Worm (Caenorhabditis elegans) whole organism, early embryonic: Measurements from ENCODE around the gene F44A6.5.
A peak's percentile ranks its signal among the peaks of the same experiment; 100 is the strongest.

Source experiments
- B0310.2 ChIP-seq: sonication (generic microtip); optimal IDR thresholded peaks from 2 replicates; lab custom pipeline; 2016; ENCODE audit warnings: mild to moderate bottlenecking, missing genetic modification characterization, missing compliant biosample characterization
- F13C5.2 ChIP-seq: sonication (generic microtip); optimal IDR thresholded peaks from 2 replicates; lab custom pipeline; 2017; ENCODE audit warnings: mild to moderate bottlenecking, missing genetic modification characterization, inconsistent platforms, missing compliant biosample characterization
- aly-1 ChIP-seq: sonication (generic microtip); optimal IDR thresholded peaks from 2 replicates; lab custom pipeline; 2016; ENCODE audit warnings: missing genetic modification characterization, missing compliant biosample characterization
- ama-1 ChIP-seq: fragments of 150-350 bp; optimal IDR thresholded peaks from 2 replicates; lab custom pipeline; 2014
- ceh-13 ChIP-seq: fragments of 200-800 bp; sonication (Bioruptor generic); optimal IDR thresholded peaks from 2 replicates; lab custom pipeline; 2018; ENCODE audit warnings: mild to moderate bottlenecking, missing genetic modification characterization, missing compliant biosample characterization
- ceh-36 ChIP-seq: sonication (generic microtip); optimal IDR thresholded peaks from 2 replicates; lab custom pipeline; 2016; ENCODE audit warnings: missing genetic modification characterization, inconsistent platforms, missing compliant biosample characterization
- ets-7 ChIP-seq: sonication (generic microtip); optimal IDR thresholded peaks from 2 replicates; lab custom pipeline; 2016; ENCODE audit warnings: missing genotype, missing genetic modification characterization, missing compliant biosample characterization
- flt-1 ChIP-seq: fragments of 200-800 bp; sonication (Bioruptor generic); IDR thresholded peaks from 2 replicates; pipeline ENCODE4 v1.3.6; 2022; ENCODE audit warnings: missing genetic modification characterization, missing compliant biosample characterization
- hmbx-1 ChIP-seq: sonication (generic microtip); optimal IDR thresholded peaks from 2 replicates; lab custom pipeline; 2016; ENCODE audit warnings: mild to moderate bottlenecking, missing genetic modification characterization, missing compliant biosample characterization
- hmg-4 ChIP-seq: fragments of 200-800 bp; sonication (Bioruptor generic); optimal IDR thresholded peaks from 2 replicates; lab custom pipeline; 2018; ENCODE audit warnings: mild to moderate bottlenecking, missing genetic modification characterization, missing compliant biosample characterization
- hnd-1 ChIP-seq: sonication (generic microtip); optimal IDR thresholded peaks from 2 replicates; lab custom pipeline; 2016; ENCODE audit warnings: missing genetic modification characterization, missing compliant biosample characterization
- pes-1 ChIP-seq: fragments of 200-800 bp; sonication (Bioruptor generic); IDR thresholded peaks from 2 replicates; pipeline ENCODE4 v1.3.6; 2022; ENCODE audit warnings: missing genetic modification reagents, missing genetic modification characterization, missing compliant biosample characterization
- scrt-1 ChIP-seq: fragments of 200-800 bp; sonication (Bioruptor generic); IDR thresholded peaks from 2 replicates; pipeline ENCODE4 v1.3.6; 2022; ENCODE audit warnings: missing genetic modification characterization, missing compliant biosample characterization
- sea-1 ChIP-seq: fragments of 200-800 bp; sonication (Bioruptor generic); conservative IDR thresholded peaks from 2 replicates; pipeline ENCODE4 v1.3.6; 2022; ENCODE audit warnings: missing genetic modification characterization, missing compliant biosample characterization
- tbx-11 ChIP-seq: fragments of 200-800 bp; sonication (Bioruptor generic); IDR thresholded peaks from 2 replicates; pipeline ENCODE4 v1.3.6; 2022; ENCODE audit warnings: missing genetic modification characterization, missing compliant biosample characterization
- tbx-37 ChIP-seq: fragments of 200-800 bp; sonication (Bioruptor generic); conservative IDR thresholded peaks from 2 replicates; pipeline ENCODE4 v1.3.6; 2022; ENCODE audit warnings: missing genetic modification reagents, missing genetic modification characterization, missing compliant biosample characterization
- tra-4 ChIP-seq: sonication (generic microtip); optimal IDR thresholded peaks from 2 replicates; lab custom pipeline; 2017; ENCODE audit warnings: missing genetic modification characterization, missing compliant biosample characterization

The F44A6.5 gene

DNA sequence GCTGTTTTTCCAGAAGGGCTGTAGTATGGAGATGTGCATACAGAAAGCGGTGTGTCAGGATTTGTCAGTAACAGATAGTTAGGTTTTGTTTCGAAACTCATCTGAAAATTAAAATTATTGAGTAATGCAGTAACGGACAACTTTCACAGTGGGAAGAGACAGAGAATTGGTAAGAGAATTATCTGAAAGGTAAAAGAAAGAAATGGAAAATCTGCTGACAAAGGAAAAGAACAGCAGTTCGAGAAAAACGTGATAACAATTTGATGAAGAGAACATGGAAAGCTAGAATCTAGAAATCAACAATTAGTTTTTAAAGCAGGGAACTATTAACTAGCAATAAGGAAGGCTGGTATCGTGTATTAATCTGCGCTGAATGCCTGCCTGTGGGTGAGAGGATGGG lies 13.4 kb downstream of the F44A6.5 start, which contains the start of gene sex-1:
sex-1 (minus strand) TSS at position 101 of the 400 bp plus-strand sequence.
- no peak for TF ChIP-seq tra-4 (tag; lab: Kevin White, UChicago)

DNA sequence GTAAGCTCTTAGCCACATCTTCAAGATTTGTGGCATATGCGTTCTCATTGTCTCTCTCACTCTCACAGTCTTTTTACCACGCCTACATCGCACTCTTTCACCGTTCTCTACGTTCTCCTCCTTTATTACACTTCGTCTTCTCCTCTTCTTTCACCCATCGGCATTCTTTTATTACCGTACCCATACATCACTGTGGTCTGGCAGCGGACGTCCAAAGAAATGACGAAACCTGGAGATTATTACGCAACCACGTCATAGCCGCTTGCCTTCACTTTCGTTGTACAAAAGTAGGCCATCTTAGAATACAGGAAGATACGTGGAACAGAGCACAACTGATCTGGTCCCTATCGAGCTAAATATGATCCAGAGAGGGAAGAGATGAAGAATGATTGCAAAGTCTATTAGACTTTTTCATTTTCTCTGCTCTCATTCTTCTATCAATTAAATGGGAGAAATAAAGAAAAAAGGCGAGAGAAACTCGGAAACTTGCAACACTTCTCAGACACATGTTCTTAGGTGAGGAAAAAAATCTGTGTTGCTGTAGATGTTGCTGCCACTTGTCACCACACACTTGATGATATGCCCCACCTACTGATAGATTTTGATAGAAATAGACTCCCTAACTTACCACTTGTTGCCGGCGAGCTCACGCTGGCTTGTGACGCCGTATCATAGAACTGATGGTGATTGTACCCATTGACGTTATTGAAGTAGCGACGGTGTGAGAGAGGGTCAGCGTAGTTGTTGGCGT lies 14.2 kb downstream of the F44A6.5 start:
- TF ChIP-seq tra-4 (tag; lab: Kevin White, UChicago) = no peak
- TF ChIP-seq hmg-4 = peak; percentile 7
- 0 out of 2 replicates have a peak, but pooled peaks have one; percentile 5 for TF ChIP-seq flt-1 (GFP tag; lab: Robert Waterston, UW)
- TF ChIP-seq tbx-11 (GFP tag; lab: Robert Waterston, UW) = 0 out of 2 replicates have a peak, but pooled peaks have one; percentile 14
- no peak for TF ChIP-seq scrt-1 (GFP tag; lab: Robert Waterston, UW)
- TF ChIP-seq ceh-36 (tag; lab: Kevin White, UChicago) = peak; percentile 48
- no peak for TF ChIP-seq hmbx-1 (tag; lab: Kevin White, UChicago)
- TF ChIP-seq F13C5.2 (tag; lab: Kevin White, UChicago) = no peak
- TF ChIP-seq ets-7 (tag; lab: Kevin White, UChicago) = no peak
- TF ChIP-seq B0310.2 (tag; lab: Kevin White, UChicago) = no peak
- TF ChIP-seq aly-1 (tag; lab: Kevin White, UChicago) = no peak
- peak; percentile 47; the same call in 1 of the 2 replicates for TF ChIP-seq pes-1 (GFP tag; lab: Robert Waterston, UW)

DNA sequence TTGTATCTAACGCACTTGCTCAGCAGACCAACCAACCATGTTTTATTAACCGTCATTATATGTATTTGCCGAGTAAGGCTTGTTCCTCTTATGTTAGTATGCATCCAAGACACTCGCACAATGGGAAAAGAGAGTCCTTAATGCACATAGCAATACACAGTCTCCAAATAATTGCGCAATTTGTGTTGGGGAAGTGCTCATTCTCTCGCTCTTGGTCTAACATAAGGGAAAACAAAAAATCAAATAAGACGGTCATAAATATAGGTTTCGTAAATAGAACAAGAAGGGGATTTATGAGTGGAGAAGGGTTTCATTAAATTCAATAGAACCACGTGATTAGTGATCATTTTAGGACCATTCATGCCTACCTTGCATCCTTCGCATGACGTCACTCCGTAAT lies 15.2 kb downstream of the F44A6.5 start:
- TF ChIP-seq pes-1 (GFP tag; lab: Robert Waterston, UW) (peak; percentile 51; the same call in 1 of the 2 replicates), tbx-11 (GFP tag; lab: Robert Waterston, UW) (no peak), ceh-13 (GFP tag; lab: Kevin White, UChicago) (peak; percentile 11)

DNA sequence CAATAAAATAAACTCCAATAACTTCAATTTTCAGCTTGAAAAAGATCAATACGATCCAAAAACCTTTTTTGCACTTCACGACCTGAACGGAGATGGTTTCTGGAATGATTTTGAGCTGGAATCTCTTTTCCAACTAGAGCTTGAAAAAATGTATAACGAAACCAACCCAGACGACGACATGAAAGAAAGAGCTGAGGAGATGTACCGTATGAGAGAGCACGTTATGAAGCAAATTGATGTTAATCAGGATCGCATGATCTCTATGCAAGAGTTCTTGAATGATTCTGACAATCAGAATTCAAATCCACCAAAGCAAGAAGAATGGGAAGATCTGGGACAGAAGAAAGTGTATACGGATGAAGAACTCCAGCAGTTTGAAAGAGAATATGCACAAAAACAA lies 19.5 kb downstream of the F44A6.5 start:
- TF ChIP-seq ets-7 (tag; lab: Kevin White, UChicago) (no peak), tra-4 (tag; lab: Kevin White, UChicago) (no peak), flt-1 (GFP tag; lab: Robert Waterston, UW) (no peak), tbx-11 (GFP tag; lab: Robert Waterston, UW) (no peak), scrt-1 (GFP tag; lab: Robert Waterston, UW) (no peak), hnd-1 (tag; lab: Kevin White, UChicago) (no peak), F13C5.2 (tag; lab: Kevin White, UChicago) (no peak), ama-1 (lab: Kevin White, UChicago) (no peak), B0310.2 (tag; lab: Kevin White, UChicago) (no peak), sea-1 (GFP tag; lab: Robert Waterston, UW) (no peak)

DNA sequence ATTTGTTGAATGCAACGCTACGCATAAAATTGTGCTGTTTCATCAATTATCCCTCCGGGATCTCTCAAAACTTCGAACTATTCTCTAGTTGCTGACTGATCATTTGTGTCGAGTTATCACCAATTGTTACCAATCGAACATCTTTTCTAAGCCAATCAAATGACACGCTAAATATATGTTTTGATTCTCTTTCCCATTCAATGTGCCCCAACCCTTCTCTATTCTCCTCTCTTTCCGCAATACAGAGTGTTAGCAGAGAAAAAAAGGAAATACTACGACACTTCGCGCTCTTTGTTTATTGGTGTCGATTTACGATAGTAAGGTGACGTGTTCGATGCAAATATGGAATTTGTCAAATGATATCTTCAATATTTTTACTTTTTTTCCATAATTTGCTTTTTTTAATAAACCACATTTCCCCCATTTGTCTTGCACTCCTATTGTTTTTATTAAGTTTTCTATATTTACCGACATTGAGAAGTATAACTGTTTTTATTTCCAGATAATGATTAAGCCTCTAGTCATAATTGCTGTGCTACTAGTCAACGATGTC lies 21.4 kb downstream of the F44A6.5 start, which contains the start of gene nucb-1:
nucb-1 (plus strand) TSS at position 503 of the 553 bp plus-strand sequence.
- no peak for TF ChIP-seq hmbx-1 (tag; lab: Kevin White, UChicago)
- TF ChIP-seq hmg-4 = peak; percentile 5
- no peak for TF ChIP-seq B0310.2 (tag; lab: Kevin White, UChicago)
- no peak for TF ChIP-seq flt-1 (GFP tag; lab: Robert Waterston, UW)

DNA sequence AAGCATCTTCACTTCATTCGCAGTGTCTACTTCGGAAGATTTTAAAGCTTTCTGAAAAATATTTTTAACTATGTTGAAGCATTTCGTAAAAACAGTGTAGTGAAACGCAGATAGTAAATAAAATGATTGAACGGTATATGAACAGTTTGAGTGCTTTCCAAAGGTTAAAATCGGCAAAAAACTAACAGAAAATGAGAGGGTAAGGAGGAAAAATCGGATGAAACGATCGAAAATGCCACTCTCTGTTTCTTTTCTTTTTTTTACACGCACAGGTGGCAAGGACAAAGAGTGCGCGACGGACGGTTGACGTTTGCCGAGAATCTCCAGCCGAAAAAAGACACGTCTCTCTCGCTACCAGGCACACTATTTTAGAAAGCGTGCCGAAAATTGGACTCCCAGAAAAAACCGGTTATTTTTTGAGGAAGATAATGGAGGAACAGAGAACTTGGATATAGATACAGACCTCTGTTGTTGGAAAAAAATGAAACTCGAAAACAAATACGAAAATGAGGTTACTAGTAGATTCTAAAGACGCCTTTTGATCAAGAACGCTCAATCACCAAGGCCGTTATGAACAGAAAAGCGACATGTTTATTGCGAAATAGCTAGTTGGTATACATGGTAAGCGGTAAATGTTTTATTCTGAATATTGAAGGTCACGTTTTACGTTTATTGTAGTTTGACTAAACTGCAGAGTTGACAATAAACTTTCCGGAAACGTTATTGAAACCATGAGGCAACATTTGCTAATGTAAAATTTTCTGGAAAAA lies 24.2 kb downstream of the F44A6.5 start, which contains the start of gene myrf-2:
myrf-2 (minus strand) TSS at position 51 of the 770 bp plus-strand sequence.
- no peak for TF ChIP-seq flt-1 (GFP tag; lab: Robert Waterston, UW)
- TF ChIP-seq hmg-4 = no peak
- no peak for TF ChIP-seq tbx-11 (GFP tag; lab: Robert Waterston, UW)
- no peak for TF ChIP-seq pes-1 (GFP tag; lab: Robert Waterston, UW)
- TF ChIP-seq sea-1 (GFP tag; lab: Robert Waterston, UW) = no peak
- no peak for TF ChIP-seq B0310.2 (tag; lab: Kevin White, UChicago)
- TF ChIP-seq tbx-37 (GFP tag; lab: Robert Waterston, UW) = no peak
- TF ChIP-seq hmbx-1 (tag; lab: Kevin White, UChicago) = no peak
- TF ChIP-seq scrt-1 (GFP tag; lab: Robert Waterston, UW) = no peak
- no peak for TF ChIP-seq hnd-1 (tag; lab: Kevin White, UChicago)
- no peak for TF ChIP-seq tra-4 (tag; lab: Kevin White, UChicago)
- TF ChIP-seq aly-1 (tag; lab: Kevin White, UChicago) = no peak

- no peak for TF ChIP-seq flt-1 (GFP tag; lab: Robert Waterston, UW)
- TF ChIP-seq hmg-4 = no peak
- no peak for TF ChIP-seq ceh-13 (GFP tag; lab: Kevin White, UChicago)
- TF ChIP-seq hnd-1 (tag; lab: Kevin White, UChicago) = no peak
- TF ChIP-seq scrt-1 (GFP tag; lab: Robert Waterston, UW) = no peak
- no peak for TF ChIP-seq B0310.2 (tag; lab: Kevin White, UChicago)
- no peak for TF ChIP-seq ama-1 (lab: Kevin White, UChicago)
- TF ChIP-seq pes-1 (GFP tag; lab: Robert Waterston, UW) = no peak
- no peak for TF ChIP-seq sea-1 (GFP tag; lab: Robert Waterston, UW)
- no peak for TF ChIP-seq ets-7 (tag; lab: Kevin White, UChicago)
- no peak for TF ChIP-seq tra-4 (tag; lab: Kevin White, UChicago)
- TF ChIP-seq aly-1 (tag; lab: Kevin White, UChicago) = no peak
- no peak for TF ChIP-seq tbx-11 (GFP tag; lab: Robert Waterston, UW)
- no peak for TF ChIP-seq tbx-37 (GFP tag; lab: Robert Waterston, UW)
- TF ChIP-seq ceh-36 (tag; lab: Kevin White, UChicago) = no peak
- no peak for TF ChIP-seq hmbx-1 (tag; lab: Kevin White, UChicago)
Measured at ce11 chrX:10189805-10190204, 28.9 kb downstream of the F44A6.5 start.
